Worm (Caenorhabditis elegans) whole organism, L1 larva: ENCODE results near the gene gpr-1.

Experiments
- C16A3.4 ChIP-seq: fragments of 150-350 bp; optimal IDR thresholded peaks from 2 replicates; lab custom pipeline; 2014; ENCODE audit warnings: missing biosample characterization, missing genetic modification characterization
- aly-2 ChIP-seq: fragments of 150-350 bp; optimal IDR thresholded peaks from 2 replicates; lab custom pipeline; 2014; ENCODE audit warnings: missing biosample characterization, missing genetic modification characterization
- ama-1 ChIP-seq: fragments of 150-350 bp; optimal IDR thresholded peaks from 2 replicates; lab custom pipeline; 2014
- fos-1 ChIP-seq: fragments of 150-350 bp; optimal IDR thresholded peaks from 2 replicates; lab custom pipeline; 2014; ENCODE audit warnings: missing biosample characterization, missing genetic modification characterization
- jun-1 ChIP-seq: fragments of 150-350 bp; optimal IDR thresholded peaks from 2 replicates; lab custom pipeline; 2014; ENCODE audit warnings: missing biosample characterization, missing genetic modification reagents, missing genetic modification characterization
- lsy-2 ChIP-seq, 2 experiments: fragments of 150-350 bp; optimal IDR thresholded peaks; 2 replicates each; lab custom pipeline; 2014; ENCODE audit warnings: missing biosample characterization in 2 of 2, missing genetic modification characterization in 2 of 2
- nhr-11 ChIP-seq: fragments of 150-350 bp; optimal IDR thresholded peaks from 2 replicates; lab custom pipeline; 2014; ENCODE audit warnings: missing biosample characterization, missing genetic modification characterization
- nhr-76 ChIP-seq: sonication (generic microtip); optimal IDR thresholded peaks from 2 replicates; lab custom pipeline; 2017; ENCODE audit warnings: missing biosample characterization, missing genetic modification characterization
- nhr-85 ChIP-seq: sonication (generic microtip); peaks from one replicate; lab custom pipeline; 2016; ENCODE audit warnings: missing genetic modification characterization, inconsistent platforms, missing compliant biosample characterization
- nhr-90 ChIP-seq: sonication (generic microtip); optimal IDR thresholded peaks from 2 replicates; lab custom pipeline; 2016; ENCODE audit warnings: mild to moderate bottlenecking, missing genetic modification characterization, missing compliant biosample characterization; ENCODE audit not compliant: poor library complexity
- snpc-4 ChIP-seq: fragments of 150-350 bp; optimal IDR thresholded peaks from 2 replicates; lab custom pipeline; 2014; ENCODE audit warnings: missing biosample characterization, missing genetic modification characterization
- unc-130 ChIP-seq: fragments of 150-350 bp; optimal IDR thresholded peaks from 2 replicates; lab custom pipeline; 2017; ENCODE audit warnings: missing biosample characterization, missing genetic modification characterization, inconsistent platforms
- unc-62 ChIP-seq: fragments of 150-350 bp; optimal IDR thresholded peaks from 2 replicates; lab custom pipeline; 2014; ENCODE audit warnings: missing biosample characterization, missing genetic modification reagents, missing genetic modification characterization

- TF ChIP-seq ama-1 (peak; percentile 1), unc-130 (no peak), jun-1 (tag; lab: Kevin White, UChicago) (no peak), snpc-4 (tag; lab: Kevin White, UChicago) (no peak), nhr-76 (no peak), nhr-11 (no peak), aly-2 (tag; lab: Kevin White, UChicago) (peak; percentile 2), unc-62 (no peak), nhr-90 (tag; lab: Kevin White, UChicago) (no peak), C16A3.4 (tag; lab: Kevin White, UChicago) (peak; percentile 23), nhr-85 (tag; lab: Kevin White, UChicago) (peak; percentile 80), fos-1 (tag; lab: Kevin White, UChicago) (no peak), lsy-2 (tag; optimal IDR thresholded peaks at IDR 0.05; lab: Kevin White, UChicago) (peak; percentile 23 to 45)
These were observed 24.2 kb downstream of the gpr-1 start for ce11 chrIII:8652922-8653321.
